Fruit fly (Drosophila melanogaster) whole organism, pupa: Measurements from ENCODE around the gene CG33159.

Experiments
- CG12605 ChIP-seq: fragments of 200-800 bp; sonication (Bioruptor generic); IDR thresholded peaks from 2 replicates; pipeline ENCODE4 v1.3.6; 2022; ENCODE audit warnings: missing biosample characterization, missing genetic modification characterization
- CG15710 ChIP-seq: fragments of 200-800 bp; sonication (Bioruptor generic); optimal IDR thresholded peaks from 2 replicates; lab custom pipeline; 2018; ENCODE audit warnings: missing biosample characterization, mild to moderate bottlenecking, missing genetic modification characterization, moderate library complexity
- CG34367 ChIP-seq: fragments of 200-800 bp; sonication (Bioruptor generic); optimal IDR thresholded peaks from 2 replicates; lab custom pipeline; 2018; ENCODE audit warnings: missing biosample characterization, mild to moderate bottlenecking, missing genetic modification characterization
- CG8159 ChIP-seq: fragments of 200-800 bp; sonication (Bioruptor generic); optimal IDR thresholded peaks from 3 replicates; lab custom pipeline; 2018; ENCODE audit warnings: missing biosample characterization, mild to moderate bottlenecking, missing genetic modification characterization, moderate library complexity
- CG8301 ChIP-seq: fragments of 200-800 bp; sonication (Bioruptor generic); optimal IDR thresholded peaks from 2 replicates; lab custom pipeline; 2018; ENCODE audit warnings: missing biosample characterization, mild to moderate bottlenecking, missing genetic modification characterization
- CG9948 ChIP-seq: fragments of 200-800 bp; sonication (Bioruptor generic); optimal IDR thresholded peaks from 2 replicates; lab custom pipeline; 2018; ENCODE audit warnings: missing biosample characterization, mild to moderate bottlenecking, missing genetic modification characterization, moderate library complexity
- D1 ChIP-seq: fragments of 200-800 bp; sonication (Bioruptor generic); optimal IDR thresholded peaks from 2 replicates; lab custom pipeline; 2018; ENCODE audit warnings: missing biosample characterization, mild to moderate bottlenecking, missing genetic modification characterization, moderate library complexity
- EcR ChIP-seq: fragments of 200-800 bp; sonication (Bioruptor generic); optimal IDR thresholded peaks from 3 replicates; lab custom pipeline; 2019; ENCODE audit warnings: missing biosample characterization, missing genetic modification characterization, mild to moderate bottlenecking, moderate library complexity, missing genetic modification reagents
- Pif1B ChIP-seq: fragments of 200-800 bp; sonication (Bioruptor generic); optimal IDR thresholded peaks from 3 replicates; lab custom pipeline; 2016; ENCODE audit warnings: missing biosample characterization, missing genetic modification characterization

- TF ChIP-seq D1 (tag; lab: Kevin White, UChicago) (no peak), CG12605 (no peak), CG8301 (no peak), CG8159 (tag; lab: Kevin White, UChicago) (no peak), CG15710 (tag; lab: Kevin White, UChicago) (no peak), EcR (GFP tag; lab: Kevin White, UChicago) (no peak), CG34367 (no peak), Pif1B (GFP tag; lab: Kevin White, UChicago) (no peak), CG9948 (tag; lab: Kevin White, UChicago) (no peak)
Measured at dm6 chr3L:3189647-3190046, 14.6 kb downstream of the CG33159 start, which contains the start of the genes CG42525 and CG14958.
